Worm (Caenorhabditis elegans): ENCODE results near the gene gly-10.

DNA sequence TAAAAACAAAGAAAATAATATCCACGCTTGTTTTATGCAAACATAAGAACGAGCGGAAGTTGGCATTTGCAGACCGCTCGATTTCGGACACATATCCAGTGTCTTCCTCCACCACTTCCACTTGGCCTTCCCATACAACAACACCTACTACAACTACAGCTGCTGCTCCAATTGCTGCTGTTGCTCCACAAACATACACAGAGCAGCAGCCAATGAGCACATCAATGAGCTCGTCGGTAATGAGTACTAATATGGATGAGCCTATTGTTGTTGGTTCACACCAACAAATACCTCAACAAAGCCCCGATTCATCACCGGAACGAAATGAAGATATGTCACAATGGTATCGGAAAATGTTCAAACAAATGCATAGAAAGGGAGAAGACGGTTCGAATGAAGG, 23.3 kb upstream of the gly-10 start:
- TF ChIP-seq lim-7 (GFP tag; IDR thresholded peaks at IDR 0.05) (no peak), sdz-12 (GFP tag; optimal IDR thresholded peaks at IDR 0.05) (no peak), lin-1 (GFP tag; IDR thresholded peaks at IDR 0.05) (no peak), nhr-11 (tag; optimal IDR thresholded peaks at IDR 0.05) (no peak), madf-9 (GFP tag; conservative IDR thresholded peaks at IDR 0.05) (no peak), jun-1 (tag; optimal IDR thresholded peaks at IDR 0.05) (no peak), ZK546.5 (tag; optimal IDR thresholded peaks at IDR 0.05) (no peak), ces-1 (GFP tag; optimal IDR thresholded peaks at IDR 0.05) (no peak), nhr-25 (tag; optimal IDR thresholded peaks at IDR 0.05; ENCODE audit: borderline replicate concordance, insufficient read depth) (no peak), pqm-1 (tag; optimal IDR thresholded peaks at IDR 0.05) (no peak), mes-2 (tag; optimal IDR thresholded peaks at IDR 0.05; ENCODE audit: poor library complexity, severe bottlenecking) (no peak), nhr-10 (tag; optimal IDR thresholded peaks at IDR 0.05) (no peak), ceh-82 (tag; optimal IDR thresholded peaks at IDR 0.05) (no peak)
